Worm (Caenorhabditis elegans): ENCODE measurements around the gene F44E2.9.

ce11 chrIII:8801352-8801863 is 48.9 kb downstream of the F44E2.9 start:
- no peak for TF ChIP-seq mec-3 (tag; optimal IDR thresholded peaks at IDR 0.05; ENCODE audit: borderline replicate concordance)
- no peak for TF ChIP-seq pha-4 (tag; optimal IDR thresholded peaks at IDR 0.05)
- TF ChIP-seq pag-3 (tag; optimal IDR thresholded peaks at IDR 0.05; ENCODE audit: borderline replicate concordance), result no peak

All from whole organism, late embryonic.